Worm (Caenorhabditis elegans): Measurements from ENCODE around the gene str-45.
"Not testable (repeated sequence)": the region's sequence is repeated elsewhere in the genome, so short reads cannot be mapped to it uniquely, and the experiment has no call there.

The str-45 gene

ce11 chrV:15158691-15159090 is at the start of gene str-45:
Gene str-45 (plus strand): TSS chrV:15158991.
- no peak for TF ChIP-seq ets-7 (tag; optimal IDR thresholded peaks at IDR 0.05)
- TF ChIP-seq aly-1 (tag; optimal IDR thresholded peaks at IDR 0.05), result no peak
- no peak for TF ChIP-seq ceh-36 (tag; optimal IDR thresholded peaks at IDR 0.05)
- no peak for TF ChIP-seq hnd-1 (tag; optimal IDR thresholded peaks at IDR 0.05)
- TF ChIP-seq sea-1 (GFP tag; conservative IDR thresholded peaks at IDR 0.05), result no peak
- TF ChIP-seq tbx-11 (GFP tag; IDR thresholded peaks at IDR 0.05), result no peak
- TF ChIP-seq tbx-37 (GFP tag; conservative IDR thresholded peaks at IDR 0.05), result no peak
- TF ChIP-seq B0310.2 (tag; optimal IDR thresholded peaks at IDR 0.05), result no peak
- TF ChIP-seq scrt-1 (GFP tag; IDR thresholded peaks at IDR 0.05), result no peak
- TF ChIP-seq hmg-4 (GFP tag; optimal IDR thresholded peaks at IDR 0.05), result no peak

ce11 chrV:15109260-15109659 is 49.5 kb upstream of the str-45 start, which contains the start of gene Y75B12A.2:
Gene Y75B12A.2 (plus strand): TSS chrV:15109560.
- no peak for TF ChIP-seq pes-1 (GFP tag; IDR thresholded peaks at IDR 0.05)
- TF ChIP-seq sea-1 (GFP tag; conservative IDR thresholded peaks at IDR 0.05), result no peak
- no peak for TF ChIP-seq tbx-11 (GFP tag; IDR thresholded peaks at IDR 0.05)
- no peak for TF ChIP-seq hmbx-1 (tag; optimal IDR thresholded peaks at IDR 0.05)
- no peak for TF ChIP-seq tbx-37 (GFP tag; conservative IDR thresholded peaks at IDR 0.05)
- TF ChIP-seq ama-1 (optimal IDR thresholded peaks at IDR 0.05), result no peak
- no peak for TF ChIP-seq ets-7 (tag; optimal IDR thresholded peaks at IDR 0.05)
- no peak for TF ChIP-seq scrt-1 (GFP tag; IDR thresholded peaks at IDR 0.05)

ce11 chrV:15111660-15112059 is 47.1 kb upstream of the str-45 start, which contains the start of gene T01G5.7:
Gene T01G5.7 (plus strand): TSS chrV:15111960.
- no peak for TF ChIP-seq scrt-1 (GFP tag; IDR thresholded peaks at IDR 0.05)
- no peak for TF ChIP-seq aly-1 (tag; optimal IDR thresholded peaks at IDR 0.05)

- TF ChIP-seq tbx-37 (GFP tag; conservative IDR thresholded peaks at IDR 0.05) (no peak), B0310.2 (tag; optimal IDR thresholded peaks at IDR 0.05) (no peak), pes-1 (GFP tag; IDR thresholded peaks at IDR 0.05) (no peak), tra-4 (tag; optimal IDR thresholded peaks at IDR 0.05) (no peak), hnd-1 (tag; optimal IDR thresholded peaks at IDR 0.05) (no peak), ceh-36 (tag; optimal IDR thresholded peaks at IDR 0.05) (no peak), ceh-13 (GFP tag; optimal IDR thresholded peaks at IDR 0.05) (no peak), aly-1 (tag; optimal IDR thresholded peaks at IDR 0.05) (no peak), ama-1 (optimal IDR thresholded peaks at IDR 0.05) (no peak), tbx-11 (GFP tag; IDR thresholded peaks at IDR 0.05) (no peak), hmbx-1 (tag; optimal IDR thresholded peaks at IDR 0.05) (no peak), scrt-1 (GFP tag; IDR thresholded peaks at IDR 0.05) (no peak), ets-7 (tag; optimal IDR thresholded peaks at IDR 0.05) (no peak), F13C5.2 (tag; optimal IDR thresholded peaks at IDR 0.05) (no peak), sea-1 (GFP tag; conservative IDR thresholded peaks at IDR 0.05) (no peak), hmg-4 (GFP tag; optimal IDR thresholded peaks at IDR 0.05) (no peak), flt-1 (GFP tag; IDR thresholded peaks at IDR 0.05) (no peak)
Measured at ce11 chrV:15113992-15114391, 44.8 kb upstream of the str-45 start, which contains the start of gene T01G5.6. Gene T01G5.6 (minus strand): TSS chrV:15114092.

- not testable (repeated sequence) for TF ChIP-seq flt-1 (GFP tag; IDR thresholded peaks at IDR 0.05); ets-7 (tag; optimal IDR thresholded peaks at IDR 0.05); pes-1 (GFP tag; IDR thresholded peaks at IDR 0.05)
Measured at ce11 chrV:15115968-15116367, 42.8 kb upstream of the str-45 start, which contains the start of gene T01G5.8. Gene T01G5.8 (plus strand): TSS chrV:15116268.

- no peak for TF ChIP-seq hnd-1 (tag; optimal IDR thresholded peaks at IDR 0.05)
- no peak for TF ChIP-seq ceh-13 (GFP tag; optimal IDR thresholded peaks at IDR 0.05)
- no peak for TF ChIP-seq tra-4 (tag; optimal IDR thresholded peaks at IDR 0.05)
- TF ChIP-seq ceh-36 (tag; optimal IDR thresholded peaks at IDR 0.05), result no peak
- TF ChIP-seq scrt-1 (GFP tag; IDR thresholded peaks at IDR 0.05), result no peak
- no peak for TF ChIP-seq pes-1 (GFP tag; IDR thresholded peaks at IDR 0.05)
- TF ChIP-seq ama-1 (optimal IDR thresholded peaks at IDR 0.05), result no peak
- no peak for TF ChIP-seq hmg-4 (GFP tag; optimal IDR thresholded peaks at IDR 0.05)
- no peak for TF ChIP-seq B0310.2 (tag; optimal IDR thresholded peaks at IDR 0.05)
- TF ChIP-seq hmbx-1 (tag; optimal IDR thresholded peaks at IDR 0.05), result no peak
Measured at ce11 chrV:15119517-15119916, 39.3 kb upstream of the str-45 start, which contains the start of gene flor-1. Gene flor-1 (minus strand): TSS chrV:15119617.

ce11 chrV:15125162-15125561 is 33.6 kb upstream of the str-45 start, which contains the start of gene ugt-30:
Gene ugt-30 (minus strand): TSS chrV:15125262.
- TF ChIP-seq tbx-11 (GFP tag; IDR thresholded peaks at IDR 0.05); ama-1 (optimal IDR thresholded peaks at IDR 0.05); scrt-1 (GFP tag; IDR thresholded peaks at IDR 0.05): not testable (repeated sequence)

- TF ChIP-seq hmbx-1 (tag; optimal IDR thresholded peaks at IDR 0.05) (no peak), aly-1 (tag; optimal IDR thresholded peaks at IDR 0.05) (no peak), B0310.2 (tag; optimal IDR thresholded peaks at IDR 0.05) (no peak), tra-4 (tag; optimal IDR thresholded peaks at IDR 0.05) (no peak), ama-1 (optimal IDR thresholded peaks at IDR 0.05) (no peak), ets-7 (tag; optimal IDR thresholded peaks at IDR 0.05) (no peak), hmg-4 (GFP tag; optimal IDR thresholded peaks at IDR 0.05) (no peak), flt-1 (GFP tag; IDR thresholded peaks at IDR 0.05) (no peak), scrt-1 (GFP tag; IDR thresholded peaks at IDR 0.05) (no peak), ceh-13 (GFP tag; optimal IDR thresholded peaks at IDR 0.05) (no peak), tbx-11 (GFP tag; IDR thresholded peaks at IDR 0.05) (no peak), ceh-36 (tag; optimal IDR thresholded peaks at IDR 0.05) (no peak), hnd-1 (tag; optimal IDR thresholded peaks at IDR 0.05) (no peak), tbx-37 (GFP tag; conservative IDR thresholded peaks at IDR 0.05) (no peak), pes-1 (GFP tag; IDR thresholded peaks at IDR 0.05) (no peak), F13C5.2 (tag; optimal IDR thresholded peaks at IDR 0.05) (no peak), sea-1 (GFP tag; conservative IDR thresholded peaks at IDR 0.05) (no peak)
Measured at ce11 chrV:15127413-15127812, 31.4 kb upstream of the str-45 start, which contains the start of gene srj-27. Gene srj-27 (minus strand): TSS chrV:15127513.
